Worm (Caenorhabditis elegans) whole organism, late embryonic: ENCODE results near the gene ZK856.19.

ENCODE experiments used
- F13H6.1 ChIP-seq: sonication (generic microtip); optimal IDR thresholded peaks from 2 replicates; lab custom pipeline; 2016; ENCODE audit warnings: missing genetic modification characterization, missing compliant biosample characterization
- T23F11.4 ChIP-seq: fragments of 200-800 bp; sonication (Bioruptor generic); optimal IDR thresholded peaks from 2 replicates; lab custom pipeline; 2018; ENCODE audit warnings: mild to moderate bottlenecking, missing genetic modification characterization, missing compliant biosample characterization
- ceh-14 ChIP-seq: sonication (generic microtip); optimal IDR thresholded peaks from 2 replicates; lab custom pipeline; 2016; ENCODE audit warnings: missing genotype, missing genetic modification characterization, missing compliant biosample characterization
- ceh-18 ChIP-seq: sonication (generic microtip); optimal IDR thresholded peaks from 2 replicates; lab custom pipeline; 2016; ENCODE audit warnings: missing genetic modification characterization, missing compliant biosample characterization
- ceh-19 ChIP-seq: fragments of 200-800 bp; sonication (Bioruptor generic); optimal IDR thresholded peaks from 2 replicates; lab custom pipeline; 2018; ENCODE audit warnings: mild to moderate bottlenecking, missing genetic modification characterization, missing compliant biosample characterization
- ceh-2 ChIP-seq: sonication (generic microtip); optimal IDR thresholded peaks from 2 replicates; lab custom pipeline; 2016; ENCODE audit warnings: missing genotype, missing genetic modification characterization, missing compliant biosample characterization
- ceh-22 ChIP-seq: sonication (generic microtip); optimal IDR thresholded peaks from 2 replicates; lab custom pipeline; 2017; ENCODE audit warnings: missing biosample characterization, missing genetic modification characterization
- ceh-24 ChIP-seq: sonication (generic microtip); optimal IDR thresholded peaks from 2 replicates; lab custom pipeline; 2016; ENCODE audit warnings: mild to moderate bottlenecking, missing genetic modification characterization, missing compliant biosample characterization
- ceh-30 ChIP-seq: fragments of 150-350 bp; optimal IDR thresholded peaks from 2 replicates; lab custom pipeline; 2014; ENCODE audit warnings: missing biosample characterization, missing genetic modification characterization
- ceh-31 ChIP-seq: sonication (generic microtip); optimal IDR thresholded peaks from 2 replicates; lab custom pipeline; 2016; ENCODE audit warnings: missing genetic modification characterization, missing compliant biosample characterization
- ceh-34 ChIP-seq: sonication (generic microtip); optimal IDR thresholded peaks from 2 replicates; lab custom pipeline; 2016; ENCODE audit warnings: mild to moderate bottlenecking, missing genetic modification characterization, missing compliant biosample characterization
- ceh-45 ChIP-seq: fragments of 200-800 bp; sonication (Bioruptor generic); IDR thresholded peaks from 2 replicates; pipeline ENCODE4 v1.3.6; 2022; ENCODE audit warnings: missing genetic modification reagents, missing genetic modification characterization, missing compliant biosample characterization
- ceh-48 ChIP-seq: sonication (generic microtip); optimal IDR thresholded peaks from 2 replicates; lab custom pipeline; 2016; ENCODE audit warnings: missing genetic modification characterization, inconsistent platforms, missing compliant biosample characterization
- ceh-6 ChIP-seq: fragments of 200-800 bp; sonication (Bioruptor generic); optimal IDR thresholded peaks from 2 replicates; lab custom pipeline; 2018; ENCODE audit warnings: mild to moderate bottlenecking, missing genetic modification characterization, missing compliant biosample characterization
- ceh-9 ChIP-seq: sonication (generic microtip); optimal IDR thresholded peaks from 2 replicates; lab custom pipeline; 2016; ENCODE audit warnings: mild to moderate bottlenecking, missing genetic modification characterization, inconsistent platforms, missing compliant biosample characterization
- che-1 ChIP-seq: sonication (generic microtip); optimal IDR thresholded peaks from 2 replicates; lab custom pipeline; 2016; ENCODE audit warnings: mild to moderate bottlenecking, missing genetic modification characterization, missing compliant biosample characterization
- dmd-4 ChIP-seq: sonication (generic microtip); optimal IDR thresholded peaks from 2 replicates; lab custom pipeline; 2016; ENCODE audit warnings: borderline replicate concordance, missing genetic modification characterization, missing compliant biosample characterization
- dve-1 ChIP-seq: sonication (generic microtip); optimal IDR thresholded peaks from 2 replicates; lab custom pipeline; 2017; ENCODE audit warnings: antibody characterized with exemption, mild to moderate bottlenecking, missing genetic modification characterization, missing compliant biosample characterization
- eyg-1 ChIP-seq: sonication (generic microtip); optimal IDR thresholded peaks from 2 replicates; lab custom pipeline; 2016; ENCODE audit warnings: missing genotype, missing genetic modification characterization, missing compliant biosample characterization
- fax-1 ChIP-seq: sonication (generic microtip); optimal IDR thresholded peaks from 2 replicates; lab custom pipeline; 2016; ENCODE audit warnings: missing genotype, missing genetic modification characterization, missing compliant biosample characterization
- fkh-10 ChIP-seq: fragments of 150-350 bp; optimal IDR thresholded peaks from 2 replicates; lab custom pipeline; 2014; ENCODE audit warnings: missing biosample characterization, missing genetic modification reagents, missing genetic modification characterization
- fkh-6 ChIP-seq: sonication (generic microtip); optimal IDR thresholded peaks from 2 replicates; lab custom pipeline; 2016; ENCODE audit warnings: missing genetic modification characterization, missing compliant biosample characterization
- hlh-13 ChIP-seq: fragments of 200-800 bp; sonication (Bioruptor generic); optimal IDR thresholded peaks from 2 replicates; lab custom pipeline; 2018; ENCODE audit warnings: mild to moderate bottlenecking, missing genetic modification characterization, missing compliant biosample characterization
- hlh-30 ChIP-seq: sonication (generic microtip); optimal IDR thresholded peaks from 2 replicates; lab custom pipeline; 2017; ENCODE audit warnings: antibody characterized with exemption, missing genetic modification characterization, missing compliant biosample characterization; ENCODE audit not compliant: insufficient read depth
- hlh-8 ChIP-seq: sonication (generic microtip); optimal IDR thresholded peaks from 2 replicates; lab custom pipeline; 2016; ENCODE audit warnings: missing genotype, missing genetic modification characterization, missing compliant biosample characterization
- lim-6 ChIP-seq: sonication (generic microtip); optimal IDR thresholded peaks from 2 replicates; lab custom pipeline; 2016; ENCODE audit warnings: missing genetic modification characterization, missing compliant biosample characterization
- mec-3 ChIP-seq: sonication (generic microtip); optimal IDR thresholded peaks from 2 replicates; lab custom pipeline; 2016; ENCODE audit warnings: borderline replicate concordance, missing genetic modification characterization, missing compliant biosample characterization
- nfya-1 ChIP-seq: sonication (generic microtip); optimal IDR thresholded peaks from 2 replicates; lab custom pipeline; 2017; ENCODE audit warnings: missing genetic modification characterization, mild to moderate bottlenecking, missing compliant biosample characterization, antibody characterized with exemption, moderate library complexity
- nhr-11 ChIP-seq: fragments of 150-350 bp; optimal IDR thresholded peaks from 2 replicates; lab custom pipeline; 2014; ENCODE audit warnings: missing biosample characterization, missing genetic modification characterization
- odd-2 ChIP-seq: sonication (generic microtip); optimal IDR thresholded peaks from 2 replicates; lab custom pipeline; 2017; ENCODE audit warnings: antibody characterized with exemption, mild to moderate bottlenecking, missing genetic modification characterization, missing compliant biosample characterization
- pag-3 ChIP-seq: sonication (generic microtip); optimal IDR thresholded peaks from 2 replicates; lab custom pipeline; 2016; ENCODE audit warnings: missing compliant biosample characterization, missing genetic modification characterization, borderline replicate concordance
- pat-9 ChIP-seq: fragments of 200-800 bp; sonication (Bioruptor generic); optimal IDR thresholded peaks from 2 replicates; lab custom pipeline; 2018; ENCODE audit warnings: mild to moderate bottlenecking, missing genetic modification characterization, moderate library complexity, missing compliant biosample characterization
- pax-1 ChIP-seq: fragments of 150-350 bp; optimal IDR thresholded peaks from 2 replicates; lab custom pipeline; 2014; ENCODE audit warnings: missing biosample characterization, missing genetic modification characterization
- pha-4 ChIP-seq: fragments of 150-350 bp; optimal IDR thresholded peaks from 2 replicates; lab custom pipeline; 2018; ENCODE audit warnings: missing biosample characterization, missing genetic modification reagents, missing genetic modification characterization
- pqm-1 ChIP-seq: sonication (generic microtip); optimal IDR thresholded peaks from 2 replicates; lab custom pipeline; 2016; ENCODE audit warnings: missing genetic modification characterization, missing compliant biosample characterization
- pros-1 ChIP-seq: fragments of 150-350 bp; optimal IDR thresholded peaks from 2 replicates; lab custom pipeline; 2014; ENCODE audit warnings: missing biosample characterization, missing genetic modification reagents, missing genetic modification characterization
- ref-2 ChIP-seq: sonication (generic microtip); optimal IDR thresholded peaks from 2 replicates; lab custom pipeline; 2016; ENCODE audit warnings: missing genetic modification characterization, missing compliant biosample characterization
- rnt-1 ChIP-seq: sonication (generic microtip); optimal IDR thresholded peaks from 2 replicates; lab custom pipeline; 2016; ENCODE audit warnings: missing genetic modification characterization, missing compliant biosample characterization
- sdc-2 ChIP-seq: sonication (generic microtip); optimal IDR thresholded peaks from 2 replicates; lab custom pipeline; 2016; ENCODE audit warnings: missing genotype, missing genetic modification characterization, missing compliant biosample characterization
- sox-2 ChIP-seq: fragments of 200-800 bp; sonication (Bioruptor generic); IDR thresholded peaks from 2 replicates; pipeline ENCODE4 v1.3.6; 2022; ENCODE audit warnings: missing genetic modification reagents, missing genetic modification characterization, missing compliant biosample characterization
- sox-4 ChIP-seq: sonication (generic microtip); optimal IDR thresholded peaks from 2 replicates; lab custom pipeline; 2017; ENCODE audit warnings: mild to moderate bottlenecking, missing genetic modification characterization, inconsistent platforms, missing compliant biosample characterization
- syd-9 ChIP-seq: sonication (generic microtip); optimal IDR thresholded peaks from 2 replicates; lab custom pipeline; 2016; ENCODE audit warnings: mild to moderate bottlenecking, missing genetic modification characterization, moderate library complexity, missing compliant biosample characterization
- tbx-2 ChIP-seq: sonication (generic microtip); optimal IDR thresholded peaks from 2 replicates; lab custom pipeline; 2016; ENCODE audit warnings: missing genetic modification characterization, missing compliant biosample characterization
- tbx-7 ChIP-seq: sonication (generic microtip); optimal IDR thresholded peaks from 2 replicates; lab custom pipeline; 2016; ENCODE audit warnings: missing genotype, missing genetic modification characterization, missing compliant biosample characterization
- ttx-3 ChIP-seq: sonication (generic microtip); optimal IDR thresholded peaks from 2 replicates; lab custom pipeline; 2016; ENCODE audit warnings: missing genetic modification reagents, missing genetic modification characterization, missing compliant biosample characterization
- unc-3 ChIP-seq, 2 experiments: fragments of 200-800 bp in 1 of 2; sonication (Bioruptor generic) in 1 of 2; sonication (generic microtip) in 1 of 2; conservative IDR thresholded peaks in 1 of 2; optimal IDR thresholded peaks in 1 of 2; 2 replicates each; pipeline versions ENCODE4 v1.3.6 to Lab custom; 2016 to 2022; ENCODE audit warnings: missing compliant biosample characterization in 2 of 2, missing genetic modification characterization in 2 of 2, missing genetic modification reagents in 1 of 2
- unc-42 ChIP-seq: sonication (generic microtip); optimal IDR thresholded peaks from 2 replicates; lab custom pipeline; 2016; ENCODE audit warnings: missing genotype, missing genetic modification characterization, missing compliant biosample characterization
- unc-86 ChIP-seq: sonication (generic microtip); optimal IDR thresholded peaks from 2 replicates; lab custom pipeline; 2016; ENCODE audit warnings: missing genetic modification characterization, missing compliant biosample characterization
- zip-5 ChIP-seq: sonication (generic microtip); optimal IDR thresholded peaks from 2 replicates; lab custom pipeline; 2016; ENCODE audit warnings: missing genetic modification characterization, missing compliant biosample characterization
- ztf-16 ChIP-seq: sonication (generic microtip); optimal IDR thresholded peaks from 2 replicates; lab custom pipeline; 2017; ENCODE audit warnings: missing genetic modification characterization, missing compliant biosample characterization

The ZK856.19 gene

ce11 chrV:10178166-10178565 is 26.5 kb downstream of the ZK856.19 start (continued):
- TF ChIP-seq hlh-8 (tag; lab: Kevin White, UChicago): peak; percentile 52
- peak; percentile 39 for TF ChIP-seq fax-1 (tag; lab: Kevin White, UChicago)
- TF ChIP-seq ceh-24 (tag; lab: Kevin White, UChicago): no peak
- no peak for TF ChIP-seq T23F11.4 (GFP tag; lab: Kevin White, UChicago)
- TF ChIP-seq ceh-14 (tag; lab: Kevin White, UChicago): peak; percentile 79
- no peak for TF ChIP-seq unc-86
- TF ChIP-seq zip-5 (tag; lab: Kevin White, UChicago): peak; percentile 52
- no peak for TF ChIP-seq ztf-16
- TF ChIP-seq pat-9 (tag; lab: Kevin White, UChicago): no peak
- no peak for TF ChIP-seq pros-1 (tag; lab: Kevin White, UChicago)
- no peak for TF ChIP-seq pha-4 (tag; lab: Kevin White, UChicago)
- TF ChIP-seq ceh-6: no peak
- no peak for TF ChIP-seq ceh-19
- TF ChIP-seq ref-2 (tag; lab: Kevin White, UChicago): peak; percentile 85
- TF ChIP-seq syd-9: no peak
- no peak for TF ChIP-seq odd-2 (tag; lab: Kevin White, UChicago)
- peak; percentile 23 for TF ChIP-seq sdc-2 (tag; lab: Kevin White, UChicago)
- no peak for TF ChIP-seq ceh-30 (tag; lab: Kevin White, UChicago)
- no peak for TF ChIP-seq fkh-6 (tag; lab: Kevin White, UChicago)
- TF ChIP-seq ceh-2 (tag; lab: Kevin White, UChicago): peak; percentile 63
- TF ChIP-seq rnt-1 (tag; lab: Kevin White, UChicago): peak; percentile 22
- TF ChIP-seq eyg-1 (tag; lab: Kevin White, UChicago): no peak
- TF ChIP-seq tbx-2 (tag; lab: Kevin White, UChicago): peak; percentile 75
- TF ChIP-seq sox-4 (tag; lab: Kevin White, UChicago): no peak
- no peak for TF ChIP-seq pax-1 (tag; lab: Kevin White, UChicago)
- no peak for TF ChIP-seq hlh-13
- TF ChIP-seq ceh-45 (GFP tag; lab: Robert Waterston, UW): no peak
- TF ChIP-seq pag-3 (tag; lab: Kevin White, UChicago): no peak
- TF ChIP-seq fkh-10: no peak
- TF ChIP-seq che-1 (tag; lab: Kevin White, UChicago): no peak
- TF ChIP-seq ttx-3 (tag; lab: Kevin White, UChicago): no peak
- no peak for TF ChIP-seq mec-3 (tag; lab: Kevin White, UChicago)
- no peak for TF ChIP-seq dve-1 (tag; lab: Kevin White, UChicago)
- TF ChIP-seq nhr-11 (tag; lab: Kevin White, UChicago): no peak
- TF ChIP-seq sox-2: no peak
- TF ChIP-seq ceh-22 (tag; lab: Kevin White, UChicago): no peak
- TF ChIP-seq pqm-1: no peak

- TF ChIP-seq lim-6 (tag; lab: Kevin White, UChicago): no peak
- TF ChIP-seq unc-3 (GFP tag; conservative IDR thresholded peaks at IDR 0.05; lab: Robert Waterston, UW): no peak
- TF ChIP-seq unc-3 (tag; optimal IDR thresholded peaks at IDR 0.05; lab: Kevin White, UChicago): peak; percentile 32
- TF ChIP-seq che-1 (tag; lab: Kevin White, UChicago): no peak
- peak; percentile 99 for TF ChIP-seq ceh-48 (tag; lab: Kevin White, UChicago)
- TF ChIP-seq fkh-10: no peak
- no peak for TF ChIP-seq tbx-7 (tag; lab: Kevin White, UChicago)
- TF ChIP-seq F13H6.1 (tag; lab: Kevin White, UChicago): no peak
- peak; percentile 37 for TF ChIP-seq tbx-2 (tag; lab: Kevin White, UChicago)
- TF ChIP-seq ttx-3 (tag; lab: Kevin White, UChicago): no peak
- TF ChIP-seq fax-1 (tag; lab: Kevin White, UChicago): no peak
- peak; percentile 66 for TF ChIP-seq hlh-30 (tag; lab: Kevin White, UChicago)
- no peak for TF ChIP-seq syd-9
- TF ChIP-seq unc-42 (tag; lab: Kevin White, UChicago): peak; percentile 96
- peak; percentile 31 for TF ChIP-seq ceh-19
- TF ChIP-seq ceh-14 (tag; lab: Kevin White, UChicago): peak; percentile 83
- no peak for TF ChIP-seq dmd-4
- TF ChIP-seq ceh-9 (tag; lab: Kevin White, UChicago): no peak
- peak; percentile 24 for TF ChIP-seq ceh-34 (tag; lab: Kevin White, UChicago)
- no peak for TF ChIP-seq sdc-2 (tag; lab: Kevin White, UChicago)
- TF ChIP-seq ceh-18 (tag; lab: Kevin White, UChicago): peak; percentile 41
- TF ChIP-seq mec-3 (tag; lab: Kevin White, UChicago): no peak
- peak; percentile 96 for TF ChIP-seq nfya-1
- TF ChIP-seq unc-86: no peak
- TF ChIP-seq ceh-31 (tag; lab: Kevin White, UChicago): peak; percentile 82
- no peak for TF ChIP-seq sox-4 (tag; lab: Kevin White, UChicago)
These were observed 30.1 kb downstream of the ZK856.19 start for ce11 chrV:10174632-10175075.
